Worm (Caenorhabditis elegans): ENCODE measurements around the gene srg-9.

DNA sequence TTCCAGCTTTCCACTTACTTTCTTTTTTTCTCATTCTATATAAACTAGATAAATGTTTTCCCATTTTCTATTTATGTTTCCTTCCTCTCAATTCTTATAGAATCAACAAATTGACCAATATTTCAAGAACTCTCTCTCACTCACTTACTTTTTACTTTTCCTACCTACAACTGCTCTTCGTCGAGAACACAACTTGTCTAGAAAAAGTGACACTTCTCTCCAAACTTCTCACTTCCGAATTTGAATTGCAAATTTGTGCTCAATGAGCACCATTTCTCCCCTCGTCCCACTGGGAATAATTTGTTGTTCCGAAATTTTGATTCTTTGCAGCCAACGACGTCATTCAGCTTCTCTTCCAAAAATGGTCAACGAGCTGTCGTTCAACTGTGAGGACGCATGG lies 41.6 kb upstream of the srg-9 start, which contains the start of gene F47D12.3:
- TF ChIP-seq elt-1 (tag; optimal IDR thresholded peaks at IDR 0.05) = no peak
- TF ChIP-seq nhr-23 (tag; optimal IDR thresholded peaks at IDR 0.05) = no peak
- TF ChIP-seq ceh-28 (tag; optimal IDR thresholded peaks at IDR 0.05) = no peak
- TF ChIP-seq ceh-82 (tag; optimal IDR thresholded peaks at IDR 0.05) = no peak
- TF ChIP-seq zag-1 (tag; optimal IDR thresholded peaks at IDR 0.05) = no peak
- TF ChIP-seq elt-2 (tag; optimal IDR thresholded peaks at IDR 0.05) = no peak

All from whole organism, L3 larva.